Fruit fly (Drosophila melanogaster) whole organism, adult: ENCODE data around the gene CG12974.

Experiments
- CG11617 ChIP-seq: fragments of 200-800 bp; sonication (Bioruptor generic); optimal IDR thresholded peaks from 2 replicates; lab custom pipeline; 2017; ENCODE audit warnings: mild to moderate bottlenecking, missing biosample characterization, missing genetic modification reagents, missing genetic modification characterization
- CG12768 ChIP-seq: fragments of 200-800 bp; sonication (Bioruptor generic); optimal IDR thresholded peaks from 2 replicates; lab custom pipeline; 2017; ENCODE audit warnings: missing biosample characterization, missing genetic modification characterization, mild to moderate bottlenecking, moderate library complexity, missing genetic modification reagents
- CG14711 ChIP-seq: fragments of 200-800 bp; sonication (Bioruptor generic); optimal IDR thresholded peaks from 2 replicates; lab custom pipeline; 2018; ENCODE audit warnings: missing biosample characterization, mild to moderate bottlenecking, missing genetic modification characterization, moderate library complexity
- CG1620 ChIP-seq: fragments of 200-800 bp; sonication (Bioruptor generic); optimal IDR thresholded peaks from 2 replicates; lab custom pipeline; 2016; ENCODE audit warnings: missing biosample characterization, missing genetic modification characterization
- CG33017 ChIP-seq: fragments of 200-800 bp; sonication (Bioruptor generic); optimal IDR thresholded peaks from 2 replicates; lab custom pipeline; 2018; ENCODE audit warnings: missing biosample characterization, mild to moderate bottlenecking, missing genetic modification characterization, moderate library complexity
- CG5204 ChIP-seq: fragments of 200-800 bp; sonication (Bioruptor generic); optimal IDR thresholded peaks from 2 replicates; lab custom pipeline; 2016; ENCODE audit warnings: missing biosample characterization, missing genetic modification characterization
- CG7045 ChIP-seq: fragments of 200-800 bp; sonication (Bioruptor generic); optimal IDR thresholded peaks from 2 replicates; lab custom pipeline; 2017; ENCODE audit warnings: missing biosample characterization, mild to moderate bottlenecking, missing genetic modification characterization
- CG7101 ChIP-seq: fragments of 200-800 bp; sonication (Bioruptor generic); optimal IDR thresholded peaks from 2 replicates; lab custom pipeline; 2018; ENCODE audit warnings: missing biosample characterization, mild to moderate bottlenecking, missing genetic modification characterization, moderate library complexity
- Clk ChIP-seq: fragments of 200-800 bp; sonication (Bioruptor generic); optimal IDR thresholded peaks from 2 replicates; lab custom pipeline; 2017; ENCODE audit warnings: missing biosample characterization, missing genetic modification characterization
- Crg-1 ChIP-seq: fragments of 200-800 bp; sonication (Bioruptor generic); optimal IDR thresholded peaks from 2 replicates; lab custom pipeline; 2016; ENCODE audit warnings: missing biosample characterization, missing genetic modification characterization
- Hr96 ChIP-seq: fragments of 200-800 bp; sonication (Bioruptor generic); optimal IDR thresholded peaks from 2 replicates; lab custom pipeline; 2016; ENCODE audit warnings: missing biosample characterization, missing genetic modification characterization
- Mnt ChIP-seq: fragments of 200-800 bp; sonication (Bioruptor generic); optimal IDR thresholded peaks from 2 replicates; lab custom pipeline; 2016; ENCODE audit warnings: missing biosample characterization, mild to moderate bottlenecking, missing genetic modification characterization
- bab1 ChIP-seq: fragments of 200-800 bp; sonication (Bioruptor generic); optimal IDR thresholded peaks from 3 replicates; lab custom pipeline; 2019; ENCODE audit warnings: missing biosample characterization, mild to moderate bottlenecking, missing genetic modification characterization, moderate library complexity
- cic ChIP-seq: fragments of 200-800 bp; sonication (Bioruptor generic); optimal IDR thresholded peaks from 2 replicates; lab custom pipeline; 2017; ENCODE audit warnings: missing biosample characterization, mild to moderate bottlenecking, missing genetic modification characterization, moderate library complexity
- cnc ChIP-seq, 2 experiments: fragments of >200 bp; optimal IDR thresholded peaks; 2 replicates each; lab custom pipeline; 2017
- kay ChIP-seq: fragments of 200-800 bp; sonication (Bioruptor generic); peaks from one replicate; lab custom pipeline; 2016; ENCODE audit warnings: missing biosample characterization, missing genetic modification characterization, borderline replicate concordance
- ovo ChIP-seq: fragments of 200-800 bp; sonication (Bioruptor generic); optimal IDR thresholded peaks from 2 replicates; lab custom pipeline; 2016; ENCODE audit warnings: missing biosample characterization, missing genetic modification characterization
- pad ChIP-seq: fragments of 200-800 bp; sonication (Bioruptor generic); optimal IDR thresholded peaks from 3 replicates; lab custom pipeline; 2017; ENCODE audit warnings: missing biosample characterization, missing genetic modification characterization, mild to moderate bottlenecking, moderate library complexity, missing genetic modification reagents
- tj ChIP-seq: fragments of 200-800 bp; sonication (Bioruptor generic); optimal IDR thresholded peaks from 3 replicates; lab custom pipeline; 2017; ENCODE audit warnings: missing biosample characterization, mild to moderate bottlenecking, missing genetic modification characterization, moderate library complexity
- toe ChIP-seq: fragments of 200-800 bp; sonication (Bioruptor generic); optimal IDR thresholded peaks from 2 replicates; lab custom pipeline; 2016; ENCODE audit warnings: missing biosample characterization, missing genetic modification characterization

The CG12974 gene

DNA sequence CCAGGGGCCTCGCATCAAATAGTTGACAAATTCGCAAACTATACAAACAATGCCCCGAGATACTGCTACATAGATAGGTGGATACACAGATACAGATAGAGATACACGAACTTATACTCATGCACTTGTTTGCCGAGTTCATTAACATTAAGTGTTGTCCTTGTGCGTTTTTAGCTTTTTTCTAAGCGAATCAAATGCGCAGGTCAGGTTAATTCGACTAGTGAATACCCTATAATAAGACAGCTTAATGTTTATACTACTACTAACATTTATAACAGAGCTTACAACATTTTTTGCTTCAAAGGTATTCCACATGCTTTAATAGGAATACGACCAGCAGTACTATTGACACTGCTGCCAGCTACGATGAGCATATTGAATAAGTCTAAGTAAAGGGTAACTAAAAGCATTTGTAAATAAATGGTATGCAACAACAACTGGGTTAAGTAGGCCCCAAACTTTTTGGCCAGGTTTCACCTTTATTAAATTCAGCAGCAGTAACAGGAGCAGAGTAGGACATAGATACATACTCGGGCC, 44.2 kb downstream of the CG12974 start:
- TF ChIP-seq ovo (GFP tag; lab: Kevin White, UChicago) (no peak), kay (GFP tag; lab: Kevin White, UChicago) (peak; percentile 40)

- TF ChIP-seq cnc (optimal IDR thresholded peaks at IDR 0.05; lab: Kevin White, UChicago) (no peak), pad (GFP tag; lab: Kevin White, UChicago) (no peak), CG11617 (no peak), CG14711 (tag; lab: Kevin White, UChicago) (no peak), toe (GFP tag; lab: Kevin White, UChicago) (no peak), kay (GFP tag; lab: Kevin White, UChicago) (no peak), tj (GFP tag; lab: Kevin White, UChicago) (no peak), CG33017 (tag; lab: Kevin White, UChicago) (no peak), Hr96 (no peak)
Observed at dm6 chr3L:21239999-21240509, 45.7 kb downstream of the CG12974 start.

DNA sequence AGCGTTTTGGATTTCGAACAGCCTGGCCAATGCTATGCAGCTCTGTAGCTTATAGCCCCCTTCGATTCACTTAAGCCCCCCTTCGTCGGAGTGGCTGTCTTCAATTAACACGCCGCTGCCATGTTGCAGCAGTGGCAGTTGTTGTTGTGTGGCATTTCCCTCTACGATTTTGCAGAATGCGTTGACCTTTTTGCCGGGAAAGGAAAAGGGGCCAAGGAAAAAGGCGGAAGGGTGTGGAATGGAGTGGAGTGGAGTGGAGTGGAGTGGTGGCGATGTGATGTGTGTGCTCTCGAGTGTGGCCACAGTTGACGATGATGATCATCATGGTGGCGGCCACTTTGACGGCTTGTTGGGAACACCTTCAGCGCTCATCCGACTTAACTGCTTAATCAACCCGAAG, 47.4 kb downstream of the CG12974 start:
- TF ChIP-seq tj (GFP tag; lab: Kevin White, UChicago) (no peak), ovo (GFP tag; lab: Kevin White, UChicago) (no peak), bab1 (GFP tag; lab: Kevin White, UChicago) (no peak), CG1620 (no peak), CG7045 (GFP tag; lab: Kevin White, UChicago) (no peak), cnc (optimal IDR thresholded peaks at IDR 0.05; lab: Kevin White, UChicago) (no peak), pad (GFP tag; lab: Kevin White, UChicago) (no peak), CG14711 (tag; lab: Kevin White, UChicago) (no peak), CG33017 (tag; lab: Kevin White, UChicago) (no peak), CG12768 (GFP tag; lab: Kevin White, UChicago) (no peak), Hr96 (no peak), kay (GFP tag; lab: Kevin White, UChicago) (no peak)

DNA sequence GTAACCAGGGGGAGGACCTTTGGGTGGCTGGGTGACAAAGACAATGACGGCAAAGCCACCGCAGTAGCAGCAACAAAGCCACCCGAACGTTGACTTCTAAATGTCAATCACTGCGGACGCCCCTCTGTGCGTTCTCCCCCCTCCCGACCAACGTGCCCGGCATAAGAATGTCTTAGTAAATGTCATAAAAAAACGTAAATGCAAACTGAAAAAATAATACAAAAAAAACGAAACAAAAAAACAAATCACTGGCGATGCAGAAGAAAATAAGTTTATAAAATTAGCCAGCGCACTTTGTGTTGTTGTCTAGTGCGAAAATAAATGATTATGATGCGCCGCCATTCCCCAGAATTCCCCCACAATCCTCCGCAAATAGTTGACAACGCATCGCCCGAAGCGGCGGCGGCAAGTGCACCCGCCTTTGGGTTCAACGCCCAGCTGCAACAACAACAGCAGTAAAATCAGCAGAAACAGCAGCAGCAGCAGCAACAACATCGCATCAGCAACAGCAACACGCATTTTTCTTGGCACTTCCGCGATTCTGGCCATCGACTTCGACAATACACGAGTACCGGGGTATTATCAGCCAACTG, 48.7 kb downstream of the CG12974 start:
- TF ChIP-seq Clk (GFP tag; lab: Kevin White, UChicago) (no peak), ovo (GFP tag; lab: Kevin White, UChicago) (no peak), kay (GFP tag; lab: Kevin White, UChicago) (no peak), CG33017 (tag; lab: Kevin White, UChicago) (no peak), Hr96 (no peak), CG5204 (GFP tag; lab: Kevin White, UChicago) (no peak), CG14711 (tag; lab: Kevin White, UChicago) (no peak), CG11617 (no peak), Mnt (no peak), CG1620 (no peak), CG7101 (tag; lab: Kevin White, UChicago) (no peak), cic (GFP tag; lab: Kevin White, UChicago) (no peak), pad (GFP tag; lab: Kevin White, UChicago) (no peak), toe (GFP tag; lab: Kevin White, UChicago) (no peak), CG12768 (GFP tag; lab: Kevin White, UChicago) (no peak), Crg-1 (GFP tag; lab: Kevin White, UChicago) (no peak), CG7045 (GFP tag; lab: Kevin White, UChicago) (no peak), tj (GFP tag; lab: Kevin White, UChicago) (no peak), bab1 (GFP tag; lab: Kevin White, UChicago) (no peak), cnc (optimal IDR thresholded peaks at IDR 0.05; lab: Kevin White, UChicago) (no peak)
